Fruit fly (Drosophila melanogaster): Measurements from ENCODE around the gene CG8028.

The CG8028 gene

DNA sequence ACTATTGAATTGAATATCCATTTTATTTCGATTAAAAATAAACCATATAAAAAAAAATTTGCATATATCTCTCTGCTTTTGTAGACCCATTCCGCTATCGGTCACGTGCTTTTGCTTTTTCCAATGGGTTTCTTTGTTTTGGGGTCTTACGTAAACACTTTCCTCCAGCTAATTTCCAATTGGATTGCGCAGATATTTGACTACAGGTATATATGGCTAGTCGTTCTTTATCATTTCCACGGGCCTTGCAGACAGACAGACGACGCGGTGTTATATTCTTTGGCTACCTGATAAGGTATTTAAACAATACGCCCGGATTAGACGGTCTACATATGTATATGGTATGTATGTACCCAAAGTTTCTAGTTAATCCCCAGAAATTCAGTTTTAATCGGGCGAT, 13.2 kb upstream of the CG8028 start (continued):
- TF ChIP-seq slp2 (GFP tag; optimal IDR thresholded peaks at IDR 0.05), result no peak
- TF ChIP-seq Hand (GFP tag; optimal IDR thresholded peaks at IDR 0.05), result no peak

DNA sequence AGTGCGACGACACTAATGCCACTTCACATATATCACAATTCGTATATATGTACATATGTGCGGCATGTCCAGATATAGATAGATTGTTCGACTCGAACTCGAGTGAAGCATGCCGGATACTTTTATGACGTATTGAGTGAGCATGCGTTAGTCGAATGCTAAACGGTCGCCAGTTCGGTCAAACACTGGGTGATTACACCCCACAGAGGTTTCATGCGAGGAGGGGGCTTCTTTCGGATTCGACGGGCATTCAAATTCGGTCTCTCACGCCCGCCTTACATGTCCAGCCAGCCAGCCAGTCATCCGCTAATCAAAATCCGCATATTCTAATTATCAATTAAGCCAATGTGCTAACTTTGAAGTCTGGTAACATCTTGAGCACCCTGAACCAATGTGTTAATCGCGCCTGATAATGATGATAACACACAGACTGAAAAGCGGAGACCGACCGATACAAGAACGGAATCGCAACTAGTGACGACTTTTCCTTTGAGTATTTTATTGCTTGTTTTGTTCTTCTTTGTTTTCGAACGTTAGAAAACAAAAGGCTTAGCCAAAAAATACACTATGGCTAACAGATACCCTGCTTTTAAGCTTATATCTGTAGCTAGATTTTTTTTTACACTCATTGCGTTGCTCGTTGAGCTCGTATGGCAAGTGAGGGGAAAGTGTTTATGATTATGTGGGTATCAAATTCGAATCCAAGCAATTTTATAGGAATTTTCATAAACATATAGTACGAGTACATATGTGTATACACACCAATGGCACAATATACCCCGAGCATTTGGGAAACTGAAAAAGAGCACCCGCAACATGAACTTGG, 11.8 kb upstream of the CG8028 start:
- TF ChIP-seq dysf (GFP tag; IDR thresholded peaks at IDR 0.05) (no peak; the same call in 2 of the 3 replicates), Ets65A (GFP tag) (peak; percentile 26), pb (GFP tag; optimal IDR thresholded peaks at IDR 0.05) (no peak), HLH4C (GFP tag; IDR thresholded peaks at IDR 0.05; ENCODE audit: partially characterized antibody) (no peak), C15 (GFP tag; IDR thresholded peaks at IDR 0.05) (no peak), CG10267 (tag; optimal IDR thresholded peaks at IDR 0.05) (no peak), D19B (GFP tag; optimal IDR thresholded peaks at IDR 0.05) (peak; percentile 8), CkIIα-i1 (GFP tag; IDR thresholded peaks at IDR 0.05) (no peak), cato (GFP tag; optimal IDR thresholded peaks at IDR 0.05; ENCODE audit: borderline replicate concordance) (no peak), CG16779 (GFP tag; IDR thresholded peaks at IDR 0.05) (no peak), CG17359 (tag; optimal IDR thresholded peaks at IDR 0.05) (no peak), CG14050 (GFP tag; IDR thresholded peaks at IDR 0.05) (no peak), CG2120 (GFP tag; optimal IDR thresholded peaks at IDR 0.05) (peak; percentile 48), TFAM (GFP tag; optimal IDR thresholded peaks at IDR 0.05) (no peak), shn (GFP tag; optimal IDR thresholded peaks at IDR 0.05) (no peak), vnd (GFP tag; IDR thresholded peaks at IDR 0.05; ENCODE audit: partially characterized antibody) (0 out of 3 replicates have a peak, but pooled peaks have one; percentile 19), sug (tag; optimal IDR thresholded peaks at IDR 0.05) (peak; percentile 75), kah (GFP tag; optimal IDR thresholded peaks at IDR 0.05) (no peak), hkb (optimal IDR thresholded peaks at IDR 0.05) (no peak), hkb (GFP tag; IDR thresholded peaks at IDR 0.05) (no peak), run (tag; optimal IDR thresholded peaks at IDR 0.05) (no peak), exex (tag; optimal IDR thresholded peaks at IDR 0.05) (peak; percentile 71), CG16813 (GFP tag; IDR thresholded peaks at IDR 0.05; ENCODE audit: partially characterized antibody) (0 out of 3 replicates have a peak, but pooled peaks have one; percentile 18), lilli (GFP tag; optimal IDR thresholded peaks at IDR 0.05) (peak; percentile 4), slbo (GFP tag; IDR thresholded peaks at IDR 0.05) (peak; percentile 14; the same call in 1 of the 2 replicates), CG7987 (GFP tag; optimal IDR thresholded peaks at IDR 0.05) (peak; percentile 89), ash1 (GFP tag; optimal IDR thresholded peaks at IDR 0.05) (no peak), H2.0 (GFP tag; IDR thresholded peaks at IDR 0.05) (no peak), z (GFP tag; IDR thresholded peaks at IDR 0.05) (peak; percentile 67; the same call in 2 of the 3 replicates), ftz-f1 (GFP tag; optimal IDR thresholded peaks at IDR 0.05) (no peak), peb (GFP tag; IDR thresholded peaks at IDR 0.05) (no peak), trh (GFP tag; optimal IDR thresholded peaks at IDR 0.05) (no peak), fu2 (GFP tag; optimal IDR thresholded peaks at IDR 0.05) (peak; percentile 0), CG11695 (GFP tag; IDR thresholded peaks at IDR 0.05) (no peak), tna (GFP tag; IDR thresholded peaks at IDR 0.05; ENCODE audit: partially characterized antibody) (no peak), CG8924 (tag; optimal IDR thresholded peaks at IDR 0.05) (no peak), lab (GFP tag; optimal IDR thresholded peaks at IDR 0.05) (no peak), zfh2 (GFP tag; optimal IDR thresholded peaks at IDR 0.05) (peak; percentile 45), Meics (GFP tag; optimal IDR thresholded peaks at IDR 0.05) (peak; percentile 18), H15 (GFP tag; IDR thresholded peaks at IDR 0.05) (no peak), CG9215 (GFP tag; IDR thresholded peaks at IDR 0.05) (no peak), Dad (GFP tag; optimal IDR thresholded peaks at IDR 0.05) (no peak), CG3281 (GFP tag; optimal IDR thresholded peaks at IDR 0.05) (peak; percentile 25), mirr (GFP tag; optimal IDR thresholded peaks at IDR 0.05) (peak; percentile 42), Med (GFP tag) (peak; percentile 73), CG11398 (GFP tag; optimal IDR thresholded peaks at IDR 0.05) (no peak)
